Fruit fly (Drosophila melanogaster) whole organism: Measurements from ENCODE around the gene CG13043.

ENCODE experiments used
- CG8478 ChIP-seq: fragments of >200 bp; optimal IDR thresholded peaks from 2 replicates; lab custom pipeline; 2018; ENCODE audit warnings: inconsistent platforms
- Dll ChIP-seq: fragments of >200 bp; optimal IDR thresholded peaks from 2 replicates; lab custom pipeline; 2017
- EcR ChIP-seq, 2 experiments: fragments of >200 bp; optimal IDR thresholded peaks; 2 replicates each; lab custom pipeline; 2017; ENCODE audit warnings: missing biosample characterization in 2 of 2, missing genetic modification characterization in 2 of 2, missing genetic modification reagents in 2 of 2
- pan ChIP-seq: fragments of >200 bp; optimal IDR thresholded peaks from 2 replicates; lab custom pipeline; 2017
- psq ChIP-seq: fragments of >200 bp; optimal IDR thresholded peaks from 2 replicates; lab custom pipeline; 2017
- usp ChIP-seq: fragments of >200 bp; optimal IDR thresholded peaks from 2 replicates; lab custom pipeline; 2017; ENCODE audit warnings: missing biosample characterization, missing genetic modification characterization, mixed read lengths

Gene CG13043

dm6 chr3L:16309972-16310371 lies 4.3 kb upstream of the CG13043 start:
- no peak for TF ChIP-seq CG8478
- no peak for TF ChIP-seq EcR (GFP tag; optimal IDR thresholded peaks at IDR 0.05; lab: Kevin White, UChicago)
- TF ChIP-seq psq (lab: Kevin White, UChicago) = no peak

DNA sequence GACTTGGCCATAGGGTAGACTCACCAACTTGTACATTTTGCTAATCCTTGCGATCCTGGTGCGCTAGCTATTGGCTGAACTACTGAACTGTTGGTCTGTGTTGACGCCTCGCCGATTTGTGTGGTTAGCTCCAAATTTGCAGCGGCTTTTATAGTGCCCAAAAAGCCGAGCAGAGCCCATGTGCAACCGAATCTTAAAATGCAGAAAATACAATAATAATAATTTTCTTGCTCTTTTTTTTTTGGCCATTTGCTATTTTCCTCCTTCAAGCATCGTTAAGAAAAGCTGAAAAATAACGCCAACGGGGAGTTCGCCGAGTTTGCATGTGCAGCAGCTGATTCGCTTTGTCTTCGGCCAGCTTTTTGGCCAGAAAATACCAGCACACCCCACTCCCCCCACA lies 2.7 kb upstream of the CG13043 start, which contains the start of gene CG13042:
TSS of gene CG13042 (minus strand) at position 101 of the 400 bp plus-strand sequence.
- TF ChIP-seq pan (lab: Kevin White, UChicago) (no peak), EcR (GFP tag; optimal IDR thresholded peaks at IDR 0.05; lab: Kevin White, UChicago) (no peak), CG8478 (no peak), usp (GFP tag; lab: Kevin White, UChicago) (no peak), psq (lab: Kevin White, UChicago) (no peak), Dll (lab: Kevin White, UChicago) (no peak)

DNA sequence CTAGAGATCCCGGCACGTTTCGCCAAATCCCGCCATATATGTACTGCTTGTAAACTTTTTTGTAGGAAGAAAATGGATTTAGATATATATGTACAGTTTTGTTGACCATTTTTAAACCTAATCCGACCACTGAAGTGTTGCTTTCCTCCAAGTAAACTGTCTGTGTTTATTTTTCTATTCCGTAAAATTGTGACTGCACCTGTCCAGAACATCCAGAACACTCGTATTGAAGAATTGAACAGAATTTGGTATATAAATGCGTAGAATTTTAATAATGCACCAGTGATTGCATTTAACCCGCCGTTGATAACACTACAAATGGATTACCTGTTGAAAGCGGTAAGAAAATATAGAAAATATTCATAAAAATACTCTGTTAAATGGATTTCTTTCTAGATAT lies 1.7 kb downstream of the CG13043 start, which contains the start of gene CG43249:
TSS of gene CG43249 (plus strand) at position 301 of the 400 bp plus-strand sequence.
- TF ChIP-seq usp (GFP tag; lab: Kevin White, UChicago) (no peak), EcR (GFP tag; optimal IDR thresholded peaks at IDR 0.05; lab: Kevin White, UChicago) (no peak), CG8478 (no peak), pan (lab: Kevin White, UChicago) (no peak), Dll (lab: Kevin White, UChicago) (no peak)

dm6 chr3L:16303078-16303477 lies 2.6 kb downstream of the CG13043 start, which contains the start of gene CG13044:
Gene CG13044 (minus strand): TSS chr3L:16303178.
- TF ChIP-seq CG8478 = no peak
- no peak for TF ChIP-seq psq (lab: Kevin White, UChicago)

DNA sequence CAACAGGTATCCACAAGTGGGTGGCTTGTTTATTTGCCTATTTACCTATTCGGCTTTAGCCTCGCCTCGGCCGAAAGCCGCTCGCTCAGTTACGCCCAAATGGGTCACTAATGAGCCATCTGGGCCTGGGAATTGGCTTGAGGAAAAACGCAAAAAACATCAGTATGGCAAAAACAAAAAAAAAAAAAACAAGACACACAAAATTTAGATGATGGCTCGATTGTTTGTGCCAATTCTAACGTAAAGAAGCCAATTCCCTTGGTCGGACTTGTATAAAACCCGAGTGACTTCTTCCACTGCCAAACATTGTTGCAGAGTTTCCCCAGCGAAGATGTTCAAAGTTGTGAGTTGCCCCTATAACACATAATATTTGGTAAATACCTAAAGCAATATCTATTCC lies 4.5 kb downstream of the CG13043 start, which contains the start of gene CG4982:
TSS of gene CG4982 (plus strand) at position 301 of the 400 bp plus-strand sequence.
- TF ChIP-seq Dll (lab: Kevin White, UChicago) (no peak), psq (lab: Kevin White, UChicago) (no peak), CG8478 (no peak), EcR (GFP tag; optimal IDR thresholded peaks at IDR 0.05; lab: Kevin White, UChicago) (no peak), pan (lab: Kevin White, UChicago) (no peak), usp (GFP tag; lab: Kevin White, UChicago) (no peak)

DNA sequence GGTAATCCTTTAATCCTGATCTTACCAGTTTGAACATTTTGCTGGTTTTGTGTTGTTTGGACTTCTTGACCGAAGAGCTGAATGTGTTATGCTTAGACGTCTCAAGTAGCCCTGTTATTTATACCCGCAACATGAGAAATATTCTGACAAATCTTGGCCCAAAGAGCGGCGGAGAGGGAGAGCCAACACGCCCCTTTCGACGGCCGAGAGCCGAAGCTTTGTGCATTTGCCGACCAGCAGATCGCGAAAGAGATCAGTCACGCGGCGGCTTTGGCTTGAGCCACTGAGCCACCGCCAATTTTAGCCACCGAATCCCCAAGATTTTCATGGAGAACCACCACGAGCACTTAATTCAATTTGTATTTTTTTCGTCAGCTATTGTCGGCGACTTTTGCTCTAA lies 10.2 kb downstream of the CG13043 start, which contains the start of gene CG4962:
TSS of gene CG4962 (minus strand) at position 101 of the 400 bp plus-strand sequence.
- no peak for TF ChIP-seq psq (lab: Kevin White, UChicago)
- no peak for TF ChIP-seq EcR (GFP tag; optimal IDR thresholded peaks at IDR 0.05; lab: Kevin White, UChicago)
- no peak for TF ChIP-seq Dll (lab: Kevin White, UChicago)
- TF ChIP-seq CG8478 = no peak
- no peak for TF ChIP-seq pan (lab: Kevin White, UChicago)
- no peak for TF ChIP-seq usp (GFP tag; lab: Kevin White, UChicago)

dm6 chr3L:16291678-16292077 lies 14.0 kb downstream of the CG13043 start:
- TF ChIP-seq CG8478 (no peak), Dll (lab: Kevin White, UChicago) (no peak), usp (GFP tag; lab: Kevin White, UChicago) (no peak), pan (lab: Kevin White, UChicago) (no peak), EcR (GFP tag; optimal IDR thresholded peaks at IDR 0.05; lab: Kevin White, UChicago) (no peak), psq (lab: Kevin White, UChicago) (no peak)

dm6 chr3L:16290850-16291249 lies 14.8 kb downstream of the CG13043 start, which contains the start of gene CG13045:
Gene CG13045 (minus strand): TSS chr3L:16290950.
- no peak for TF ChIP-seq Dll (lab: Kevin White, UChicago)
- TF ChIP-seq pan (lab: Kevin White, UChicago) = no peak
- TF ChIP-seq psq (lab: Kevin White, UChicago) = no peak
- no peak for TF ChIP-seq usp (GFP tag; lab: Kevin White, UChicago)
- TF ChIP-seq CG8478 = no peak
- no peak for TF ChIP-seq EcR (GFP tag; optimal IDR thresholded peaks at IDR 0.05; lab: Kevin White, UChicago)

dm6 chr3L:16289067-16289466 lies 16.6 kb downstream of the CG13043 start:
- TF ChIP-seq pan (lab: Kevin White, UChicago) (no peak), CG8478 (no peak), Dll (lab: Kevin White, UChicago) (no peak), EcR (GFP tag; optimal IDR thresholded peaks at IDR 0.05; lab: Kevin White, UChicago) (no peak), usp (GFP tag; lab: Kevin White, UChicago) (no peak), psq (lab: Kevin White, UChicago) (no peak)

DNA sequence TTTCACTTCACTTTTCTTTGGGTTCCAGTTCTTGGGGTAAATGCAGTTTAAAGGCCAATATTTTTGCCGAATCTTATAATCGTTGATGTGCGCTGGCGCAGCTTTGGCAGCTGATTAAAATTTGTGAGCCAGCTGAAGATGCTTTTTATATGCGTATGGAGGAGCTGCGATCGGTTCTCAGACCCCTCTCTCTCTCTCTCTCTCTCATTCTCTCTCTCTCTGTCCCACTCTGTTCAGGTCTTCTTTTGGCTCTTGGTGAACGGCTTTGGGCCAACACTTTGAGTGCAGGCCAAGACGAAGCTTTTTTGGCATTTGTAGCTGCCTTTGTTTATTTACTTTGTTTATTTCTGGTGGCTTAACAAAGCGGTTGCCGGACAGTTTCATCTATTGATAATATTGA lies 17.3 kb downstream of the CG13043 start, which contains the start of gene CG13046:
TSS of gene CG13046 (minus strand) at position 101 of the 400 bp plus-strand sequence.
- TF ChIP-seq Dll (lab: Kevin White, UChicago) (no peak), EcR (GFP tag; optimal IDR thresholded peaks at IDR 0.05; lab: Kevin White, UChicago) (no peak), CG8478 (no peak), psq (lab: Kevin White, UChicago) (no peak), pan (lab: Kevin White, UChicago) (no peak), usp (GFP tag; lab: Kevin White, UChicago) (no peak)

DNA sequence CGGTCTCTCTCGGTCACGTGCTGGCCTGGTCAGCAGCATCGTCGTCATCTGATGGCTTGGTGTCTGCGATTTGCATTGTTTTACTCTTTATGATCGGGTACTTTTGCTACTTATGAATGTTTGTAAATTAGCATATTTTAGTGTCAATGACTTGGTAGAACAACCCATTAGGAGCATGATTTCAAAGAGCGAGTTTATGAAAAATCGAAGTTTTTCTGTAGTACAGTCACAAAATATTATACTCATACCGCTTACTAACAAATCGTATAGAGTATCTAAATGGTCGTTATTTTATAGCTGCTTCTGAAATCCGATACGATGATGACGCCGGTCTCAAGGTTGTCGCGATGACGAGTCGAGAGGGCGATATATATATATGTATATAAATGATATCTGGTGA lies 19.4 kb downstream of the CG13043 start:
- no peak for TF ChIP-seq pan (lab: Kevin White, UChicago)
- no peak for TF ChIP-seq Dll (lab: Kevin White, UChicago)
- no peak for TF ChIP-seq CG8478
- no peak for TF ChIP-seq EcR (GFP tag; optimal IDR thresholded peaks at IDR 0.05; lab: Kevin White, UChicago)
- no peak for TF ChIP-seq usp (GFP tag; lab: Kevin White, UChicago)
- TF ChIP-seq psq (lab: Kevin White, UChicago) = no peak

dm6 chr3L:16285346-16285911 lies 20.2 kb downstream of the CG13043 start, which contains the start of gene CG13047:
Gene CG13047 (minus strand): TSS chr3L:16285396.
- no peak for TF ChIP-seq CG8478
- no peak for TF ChIP-seq usp (GFP tag; lab: Kevin White, UChicago)
- TF ChIP-seq Dll (lab: Kevin White, UChicago) = no peak
- no peak for TF ChIP-seq pan (lab: Kevin White, UChicago)
- TF ChIP-seq EcR (GFP tag; optimal IDR thresholded peaks at IDR 0.05; lab: Kevin White, UChicago) = no peak
- no peak for TF ChIP-seq psq (lab: Kevin White, UChicago)
